Fruit fly (Drosophila melanogaster) whole organism, embryonic: ENCODE measurements around the gene CG15337.

Experiments
- C15 ChIP-seq: fragments of 200-800 bp; sonication (Bioruptor generic); IDR thresholded peaks from 3 replicates; pipeline ENCODE4 v1.3.6; 2022; ENCODE audit warnings: missing biosample characterization, missing genetic modification characterization
- CG10959 ChIP-seq: fragments of 200-800 bp; sonication (Bioruptor generic); IDR thresholded peaks from 2 replicates; pipeline ENCODE4 v1.3.6; 2022; ENCODE audit warnings: missing biosample characterization, missing genetic modification characterization
- CG11093 ChIP-seq: fragments of 200-800 bp; sonication (Bioruptor generic); IDR thresholded peaks from 3 replicates; pipeline ENCODE4 v1.3.6; 2022; ENCODE audit warnings: missing biosample characterization, missing genetic modification characterization
- CG11504 ChIP-seq: fragments of 200-800 bp; sonication (Bioruptor generic); optimal IDR thresholded peaks from 3 replicates; lab custom pipeline; 2019; ENCODE audit warnings: missing biosample characterization, mild to moderate bottlenecking, missing genetic modification characterization, moderate library complexity
- CG11723 ChIP-seq: fragments of 200-800 bp; sonication (Bioruptor generic); optimal IDR thresholded peaks from 2 replicates; lab custom pipeline; 2017; ENCODE audit warnings: missing biosample characterization, mild to moderate bottlenecking, missing genetic modification characterization
- CG12391 ChIP-seq: fragments of 200-800 bp; sonication (Bioruptor generic); optimal IDR thresholded peaks from 3 replicates; lab custom pipeline; 2018; ENCODE audit warnings: missing biosample characterization, mild to moderate bottlenecking, missing genetic modification characterization, moderate library complexity
- CG12744 ChIP-seq: fragments of 200-800 bp; sonication (Bioruptor generic); optimal IDR thresholded peaks from 2 replicates; lab custom pipeline; 2016; ENCODE audit warnings: missing biosample characterization, missing genetic modification characterization
- CG13424 ChIP-seq: fragments of 200-800 bp; sonication (Bioruptor generic); optimal IDR thresholded peaks from 2 replicates; lab custom pipeline; 2019; ENCODE audit warnings: missing biosample characterization, mild to moderate bottlenecking, missing genetic modification characterization, moderate library complexity
- CG15011 ChIP-seq: fragments of 200-800 bp; sonication (Bioruptor generic); optimal IDR thresholded peaks from 3 replicates; lab custom pipeline; 2018; ENCODE audit warnings: missing biosample characterization, mild to moderate bottlenecking, missing genetic modification characterization
- CG2120 ChIP-seq: fragments of 200-800 bp; sonication (Bioruptor generic); optimal IDR thresholded peaks from 3 replicates; lab custom pipeline; 2016; ENCODE audit warnings: missing biosample characterization, missing genetic modification characterization
- CG2678 ChIP-seq: fragments of 200-800 bp; sonication (Bioruptor generic); optimal IDR thresholded peaks from 3 replicates; lab custom pipeline; 2019; ENCODE audit warnings: missing biosample characterization, mild to moderate bottlenecking, missing genetic modification characterization, moderate library complexity
- CG30403 ChIP-seq: fragments of 200-800 bp; sonication (Bioruptor generic); optimal IDR thresholded peaks from 3 replicates; lab custom pipeline; 2016; ENCODE audit warnings: missing biosample characterization, missing genetic modification characterization
- CG31365 ChIP-seq: fragments of 200-800 bp; sonication (Bioruptor generic); optimal IDR thresholded peaks from 2 replicates; lab custom pipeline; 2018; ENCODE audit warnings: missing biosample characterization, mild to moderate bottlenecking, missing genetic modification characterization
- CG31441 ChIP-seq: fragments of 200-800 bp; sonication (Bioruptor generic); IDR thresholded peaks from 2 replicates; pipeline ENCODE4 v1.3.6; 2022; ENCODE audit warnings: missing biosample characterization, missing genetic modification characterization
- CG3281 ChIP-seq: fragments of 200-800 bp; sonication (Bioruptor generic); optimal IDR thresholded peaks from 3 replicates; lab custom pipeline; 2017; ENCODE audit warnings: missing biosample characterization, mild to moderate bottlenecking, missing genetic modification characterization
- CG33213 ChIP-seq: fragments of 200-800 bp; sonication (Bioruptor generic); optimal IDR thresholded peaks from 3 replicates; lab custom pipeline; 2016; ENCODE audit warnings: missing biosample characterization, missing genetic modification characterization
- CG4424 ChIP-seq: fragments of 200-800 bp; sonication (Bioruptor generic); optimal IDR thresholded peaks from 3 replicates; lab custom pipeline; 2016; ENCODE audit warnings: missing biosample characterization, missing genetic modification characterization
- CG9437 ChIP-seq: fragments of 200-800 bp; sonication (Bioruptor generic); optimal IDR thresholded peaks from 2 replicates; lab custom pipeline; 2018; ENCODE audit warnings: missing biosample characterization, mild to moderate bottlenecking, missing genetic modification characterization
- CG9727 ChIP-seq: fragments of 200-800 bp; sonication (Bioruptor generic); optimal IDR thresholded peaks from 3 replicates; lab custom pipeline; 2017; ENCODE audit warnings: missing biosample characterization, mild to moderate bottlenecking, missing genetic modification characterization
- CoRest ChIP-seq: fragments of 200-800 bp; sonication (Bioruptor generic); optimal IDR thresholded peaks from 3 replicates; lab custom pipeline; 2018; ENCODE audit warnings: missing biosample characterization, mild to moderate bottlenecking, missing genetic modification characterization, moderate library complexity
- D ChIP-seq, 2 experiments: fragments of 200-800 bp in 1 of 2; fragments of >200 bp in 1 of 2; sonication (Bioruptor generic) in 1 of 2; optimal IDR thresholded peaks; 2 replicates in 1 of 2; 3 replicates in 1 of 2; lab custom pipeline; 2017; ENCODE audit warnings: mild to moderate bottlenecking in 1 of 2, missing biosample characterization in 1 of 2, missing genetic modification characterization in 1 of 2, missing genetic modification reagents in 1 of 2
- Gsc ChIP-seq: fragments of 200-800 bp; sonication (Bioruptor generic); IDR thresholded peaks from 2 replicates; pipeline ENCODE4 v1.3.6; 2022; ENCODE audit warnings: missing biosample characterization, missing genetic modification characterization
- H2.0 ChIP-seq: fragments of 200-800 bp; sonication (Bioruptor generic); IDR thresholded peaks from 2 replicates; pipeline ENCODE4 v1.3.6; 2022; ENCODE audit warnings: missing biosample characterization, missing genetic modification characterization
- HmgD ChIP-seq: fragments of 200-800 bp; sonication (Bioruptor generic); optimal IDR thresholded peaks from 3 replicates; lab custom pipeline; 2016; ENCODE audit warnings: missing biosample characterization, missing genetic modification characterization
- Hr51 ChIP-seq, 2 experiments: fragments of 200-800 bp; sonication (Bioruptor generic); optimal IDR thresholded peaks; 2 replicates in 1 of 2; 3 replicates in 1 of 2; lab custom pipeline; 2016 to 2018; ENCODE audit warnings: missing biosample characterization in 2 of 2, missing genetic modification characterization in 2 of 2, mild to moderate bottlenecking in 1 of 2, moderate library complexity in 1 of 2
- Mrtf ChIP-seq: fragments of 200-800 bp; sonication (Bioruptor generic); IDR thresholded peaks from 3 replicates; pipeline ENCODE4 v1.3.6; 2022; ENCODE audit warnings: missing biosample characterization, missing genetic modification characterization
- Ptx1 ChIP-seq: fragments of 200-800 bp; sonication (Bioruptor generic); IDR thresholded peaks from 2 replicates; pipeline ENCODE4 v1.3.6; 2022; ENCODE audit warnings: missing biosample characterization, missing genetic modification characterization
- Sin3A ChIP-seq: fragments of >200 bp; optimal IDR thresholded peaks from 2 replicates; lab custom pipeline; 2018
- Sox100B ChIP-seq: fragments of 200-800 bp; sonication (Bioruptor generic); optimal IDR thresholded peaks from 3 replicates; lab custom pipeline; 2018; ENCODE audit warnings: missing biosample characterization, mild to moderate bottlenecking, missing genetic modification characterization
- Usf ChIP-seq: fragments of 200-800 bp; sonication (Bioruptor generic); optimal IDR thresholded peaks from 2 replicates; lab custom pipeline; 2017; ENCODE audit warnings: missing genotype, missing biosample characterization, missing genetic modification characterization
- Vsx1 ChIP-seq: fragments of 200-800 bp; sonication (Bioruptor generic); optimal IDR thresholded peaks from 2 replicates; lab custom pipeline; 2017; ENCODE audit warnings: missing biosample characterization, mild to moderate bottlenecking, missing genetic modification characterization, missing genetic modification reagents
- az2 ChIP-seq: fragments of 200-800 bp; sonication (Bioruptor generic); optimal IDR thresholded peaks from 3 replicates; lab custom pipeline; 2016; ENCODE audit warnings: missing biosample characterization, missing genetic modification characterization
- bcd ChIP-seq: fragments of 200-800 bp; sonication (Bioruptor generic); optimal IDR thresholded peaks from 2 replicates; lab custom pipeline; 2017; ENCODE audit warnings: missing biosample characterization, mild to moderate bottlenecking, missing genetic modification characterization
- dmrt99B ChIP-seq: fragments of 200-800 bp; sonication (Bioruptor generic); optimal IDR thresholded peaks from 2 replicates; lab custom pipeline; 2018; ENCODE audit warnings: missing biosample characterization, mild to moderate bottlenecking, missing genetic modification characterization, moderate library complexity
- eve ChIP-seq, 2 experiments: fragments of >200 bp; optimal IDR thresholded peaks; 2 replicates each; lab custom pipeline; 2017; ENCODE audit warnings: missing biosample characterization in 2 of 2, missing genetic modification characterization in 2 of 2
- gcm ChIP-seq: fragments of 200-800 bp; sonication (Bioruptor generic); optimal IDR thresholded peaks from 2 replicates; lab custom pipeline; 2019; ENCODE audit warnings: missing biosample characterization, mild to moderate bottlenecking, missing genetic modification characterization, moderate library complexity
- gem ChIP-seq: fragments of 200-800 bp; sonication (Bioruptor generic); optimal IDR thresholded peaks from 2 replicates; lab custom pipeline; 2019; ENCODE audit warnings: missing biosample characterization, mild to moderate bottlenecking, missing genetic modification characterization, moderate library complexity
- lmd ChIP-seq: fragments of 200-800 bp; sonication (Bioruptor generic); IDR thresholded peaks from 2 replicates; pipeline ENCODE4 v1.3.6; 2022; ENCODE audit warnings: missing biosample characterization, missing genetic modification characterization
- lov ChIP-seq, 2 experiments: fragments of 200-800 bp in 1 of 2; fragments of >200 bp in 1 of 2; sonication (Bioruptor generic) in 1 of 2; IDR thresholded peaks in 1 of 2; optimal IDR thresholded peaks in 1 of 2; 2 replicates in 1 of 2; 3 replicates in 1 of 2; pipeline versions ENCODE4 v1.3.6 to Lab custom; 2017 to 2022; ENCODE audit warnings: missing biosample characterization in 1 of 2, missing genetic modification characterization in 1 of 2
- mirr ChIP-seq: fragments of 200-800 bp; sonication (Bioruptor generic); optimal IDR thresholded peaks from 3 replicates; lab custom pipeline; 2018; ENCODE audit warnings: missing biosample characterization, mild to moderate bottlenecking, missing genetic modification characterization
- nmo ChIP-seq: fragments of 200-800 bp; sonication (Bioruptor generic); optimal IDR thresholded peaks from 2 replicates; lab custom pipeline; 2018; ENCODE audit warnings: missing biosample characterization, mild to moderate bottlenecking, missing genetic modification characterization, moderate library complexity
- otp ChIP-seq: fragments of 200-800 bp; sonication (Bioruptor generic); IDR thresholded peaks from 3 replicates; pipeline ENCODE4, ENCODE4 v1.3.6; 2022; ENCODE audit warnings: missing biosample characterization, missing genetic modification characterization
- phol ChIP-seq: fragments of 200-800 bp; sonication (Bioruptor generic); optimal IDR thresholded peaks from 3 replicates; lab custom pipeline; 2018; ENCODE audit warnings: missing biosample characterization, mild to moderate bottlenecking, missing genetic modification characterization, moderate library complexity
- pros ChIP-seq: fragments of 200-800 bp; sonication (Bioruptor generic); optimal IDR thresholded peaks from 3 replicates; lab custom pipeline; 2019; ENCODE audit warnings: missing biosample characterization, mild to moderate bottlenecking, missing genetic modification characterization, moderate library complexity
- row ChIP-seq: fragments of 200-800 bp; sonication (Bioruptor generic); IDR thresholded peaks from 3 replicates; pipeline ENCODE4 v1.3.6; 2022; ENCODE audit warnings: missing biosample characterization, missing genetic modification characterization
- salm ChIP-seq: fragments of 200-800 bp; sonication (Bioruptor generic); optimal IDR thresholded peaks from 2 replicates; lab custom pipeline; 2018; ENCODE audit warnings: missing biosample characterization, mild to moderate bottlenecking, missing genetic modification characterization
- sens ChIP-seq: fragments of 200-800 bp; sonication (Bioruptor generic); peaks from one replicate; lab custom pipeline; 2016; ENCODE audit warnings: missing biosample characterization, missing genetic modification characterization
- sens-2 ChIP-seq: fragments of 200-800 bp; sonication (Bioruptor generic); IDR thresholded peaks from 2 replicates; pipeline ENCODE4 v1.3.6; 2022; ENCODE audit warnings: missing biosample characterization, missing genetic modification characterization
- tio ChIP-seq: fragments of 200-800 bp; sonication (Bioruptor generic); optimal IDR thresholded peaks from 2 replicates; lab custom pipeline; 2017; ENCODE audit warnings: missing biosample characterization, missing genetic modification characterization, inconsistent platforms
- vfl ChIP-seq: fragments of 200-800 bp; sonication (Bioruptor generic); optimal IDR thresholded peaks from 2 replicates; lab custom pipeline; 2016; ENCODE audit warnings: missing biosample characterization, missing genetic modification characterization

The CG15337 gene

dm6 chrX:8196157-8196526 is 36.3 kb downstream of the CG15337 start (continued):
- TF ChIP-seq lmd (GFP tag; lab: Robert Waterston, UW) (0 out of 2 replicates have a peak, but pooled peaks have one; percentile 21), CG11504 (peak; percentile 24), CG12744 (GFP tag; lab: Kevin White, UChicago) (no peak), tio (GFP tag; lab: Kevin White, UChicago) (peak; percentile 56), CG13424 (tag; lab: Kevin White, UChicago) (peak; percentile 40), H2.0 (GFP tag; lab: Robert Waterston, UW) (0 out of 2 replicates have a peak, but pooled peaks have one; percentile 15), CG11723 (GFP tag; lab: Kevin White, UChicago) (peak; percentile 4), bcd (GFP tag; lab: Kevin White, UChicago) (no peak), dmrt99B (tag; lab: Kevin White, UChicago) (peak; percentile 14), eve (GFP tag; optimal IDR thresholded peaks at IDR 0.05; lab: Kevin White, UChicago) (peak in 1 of 2 experiments; percentile 81), Ptx1 (GFP tag; lab: Robert Waterston, UW) (0 out of 2 replicates have a peak, but pooled peaks have one; percentile 6), az2 (GFP tag; lab: Kevin White, UChicago) (peak; percentile 23), Usf (GFP tag; lab: Kevin White, UChicago) (peak; percentile 12), Mrtf (GFP tag; lab: Robert Waterston, UW) (0 out of 3 replicates have a peak, but pooled peaks have one; percentile 5), CG9727 (peak; percentile 9), Hr51 (GFP tag; optimal IDR thresholded peaks at IDR 0.05; lab: Kevin White, UChicago) (peak in 1 of 2 experiments; percentile 44), CG2678 (peak; percentile 34), gem (peak; percentile 40), CG10959 (no peak), CG11093 (GFP tag; lab: Robert Waterston, UW) (no peak), CG15011 (GFP tag; lab: Kevin White, UChicago) (peak; percentile 4), sens (GFP tag; lab: Kevin White, UChicago) (peak; percentile 85), salm (tag; lab: Kevin White, UChicago) (no peak), CG3281 (peak; percentile 2), CoRest (tag; lab: Kevin White, UChicago) (peak; percentile 42), phol (tag; lab: Kevin White, UChicago) (peak; percentile 28), row (GFP tag; lab: Robert Waterston, UW) (peak; percentile 43; the same call in 1 of the 3 replicates), CG31441 (GFP tag; lab: Robert Waterston, UW) (peak; percentile 27; the same call in 1 of the 2 replicates), CG9437 (GFP tag; lab: Kevin White, UChicago) (peak; percentile 44), CG30403 (peak; percentile 27), nmo (GFP tag; lab: Kevin White, UChicago) (peak; percentile 6), otp (GFP tag; lab: Robert Waterston, UW) (0 out of 3 replicates have a peak, but pooled peaks have one; percentile 14), CG12391 (peak; percentile 10), Sox100B (GFP tag; lab: Kevin White, UChicago) (peak; percentile 46), sens-2 (no peak), mirr (GFP tag; lab: Kevin White, UChicago) (no peak), lov (optimal IDR thresholded peaks at IDR 0.05; lab: Kevin White, UChicago) (no peak), lov (GFP tag; IDR thresholded peaks at IDR 0.05; lab: Robert Waterston, UW) (no peak)

DNA sequence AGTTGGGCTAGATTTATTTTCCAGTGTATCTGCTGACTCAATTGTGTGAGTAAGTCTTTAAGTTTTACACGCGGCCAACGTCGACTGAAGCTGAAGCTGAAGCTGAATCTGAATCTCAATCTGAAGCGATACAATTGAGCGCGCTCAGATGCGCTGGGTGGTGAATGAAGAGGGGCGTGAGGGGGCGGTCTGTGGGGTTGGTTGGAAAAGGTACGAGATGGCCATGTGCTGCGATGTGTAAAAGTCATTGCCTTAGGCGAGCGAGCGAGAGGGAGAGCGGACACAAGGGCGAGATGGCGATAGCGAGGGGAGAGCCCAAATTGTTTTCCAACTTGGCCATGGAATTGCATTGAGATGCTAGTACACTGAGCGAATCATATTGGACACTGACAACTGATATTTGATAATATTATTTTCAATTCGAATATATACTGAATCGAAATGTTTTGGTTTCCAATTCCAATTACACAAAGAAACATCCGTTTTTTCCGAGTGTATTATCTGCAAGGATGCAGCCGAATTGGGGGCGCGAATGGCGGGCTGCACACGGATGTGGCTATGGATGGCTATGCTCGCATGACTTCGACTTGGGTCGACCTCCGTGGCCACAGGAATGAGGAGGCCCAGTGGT is 36.9 kb downstream of the CG15337 start:
- peak; percentile 46 for TF ChIP-seq nmo (GFP tag; lab: Kevin White, UChicago)
- no peak for TF ChIP-seq pros (GFP tag; lab: Kevin White, UChicago)
- TF ChIP-seq Gsc (GFP tag; lab: Robert Waterston, UW): 0 out of 2 replicates have a peak, but pooled peaks have one; percentile 15
- no peak for TF ChIP-seq C15 (GFP tag; lab: Robert Waterston, UW)
- peak; percentile 32 for TF ChIP-seq CG4424
- TF ChIP-seq gcm (GFP tag; lab: Kevin White, UChicago): no peak
- no peak for TF ChIP-seq vfl (GFP tag; lab: Kevin White, UChicago)
- TF ChIP-seq CG33213 (GFP tag; lab: Kevin White, UChicago): no peak
- TF ChIP-seq Sin3A (lab: Kevin White, UChicago): no peak
- TF ChIP-seq HmgD (GFP tag; lab: Kevin White, UChicago): no peak
- no peak for TF ChIP-seq D (optimal IDR thresholded peaks at IDR 0.05; lab: Kevin White, UChicago)
- TF ChIP-seq D (GFP tag; optimal IDR thresholded peaks at IDR 0.05; lab: Kevin White, UChicago): no peak
- no peak for TF ChIP-seq CG2120 (GFP tag; lab: Kevin White, UChicago)
- TF ChIP-seq CG31365 (tag; lab: Kevin White, UChicago): no peak
- no peak for TF ChIP-seq Vsx1
